Worm (Caenorhabditis elegans) whole organism, young adult: ENCODE data around the gene srw-79.

Experiments
- B0019.2 ChIP-seq: fragments of 200-800 bp; sonication (Bioruptor generic); conservative IDR thresholded peaks from 2 replicates; pipeline ENCODE4 v1.3.6; 2022; ENCODE audit warnings: missing genetic modification reagents, missing genetic modification characterization, missing compliant biosample characterization
- C06A6.2 ChIP-seq: fragments of 200-800 bp; sonication (Bioruptor generic); conservative IDR thresholded peaks from 2 replicates; pipeline ENCODE4 v1.3.6; 2022; ENCODE audit warnings: missing genetic modification characterization, missing compliant biosample characterization
- F37B4.10 ChIP-seq: fragments of 200-800 bp; sonication (Bioruptor generic); IDR thresholded peaks from 2 replicates; pipeline ENCODE4 v1.3.6; 2022; ENCODE audit warnings: missing genetic modification characterization, missing compliant biosample characterization
- F52B5.7 ChIP-seq: sonication (generic microtip); optimal IDR thresholded peaks from 2 replicates; lab custom pipeline; 2016; ENCODE audit warnings: mild to moderate bottlenecking, missing genetic modification characterization, missing compliant biosample characterization
- F55B11.4 ChIP-seq: sonication (generic microtip); optimal IDR thresholded peaks from 2 replicates; lab custom pipeline; 2016; ENCODE audit warnings: missing compliant biosample characterization, missing genetic modification characterization, borderline replicate concordance; ENCODE audit not compliant: insufficient read depth
- F57A8.1 ChIP-seq: fragments of 200-800 bp; sonication (Bioruptor generic); optimal IDR thresholded peaks from 2 replicates; lab custom pipeline; 2018; ENCODE audit warnings: mild to moderate bottlenecking, missing genetic modification characterization, moderate library complexity, missing compliant biosample characterization
- T26A5.8 ChIP-seq: sonication (generic microtip); optimal IDR thresholded peaks from 2 replicates; lab custom pipeline; 2016; ENCODE audit warnings: missing genetic modification characterization, missing compliant biosample characterization
- Y53F4B.3 ChIP-seq: fragments of 200-800 bp; sonication (Bioruptor generic); IDR thresholded peaks from 2 replicates; pipeline ENCODE4 v1.3.6; 2022; ENCODE audit warnings: missing genetic modification reagents, missing genetic modification characterization, missing compliant biosample characterization
- ZK185.1 ChIP-seq: sonication (generic microtip); optimal IDR thresholded peaks from 2 replicates; lab custom pipeline; 2016; ENCODE audit warnings: mild to moderate bottlenecking, missing genetic modification characterization, missing compliant biosample characterization; ENCODE audit not compliant: poor library complexity, severe bottlenecking
- ama-1 ChIP-seq, 3 experiments: fragments of 150-350 bp in 1 of 3; sonication (generic microtip) in 2 of 3; optimal IDR thresholded peaks; 2 replicates each; lab custom pipeline; 2014 to 2018; ENCODE audit warnings: missing biosample characterization in 2 of 3, missing genetic modification characterization in 2 of 3, missing genetic modification reagents in 2 of 3
- attf-5 ChIP-seq: fragments of 200-800 bp; sonication (Bioruptor generic); optimal IDR thresholded peaks from 2 replicates; lab custom pipeline; 2018; ENCODE audit warnings: mild to moderate bottlenecking, missing genetic modification characterization, missing compliant biosample characterization
- bed-2 ChIP-seq: fragments of 200-800 bp; sonication (Bioruptor generic); IDR thresholded peaks from 2 replicates; pipeline ENCODE4 v1.3.6; 2022; ENCODE audit warnings: missing genetic modification reagents, missing genetic modification characterization, missing compliant biosample characterization
- cebp-1 ChIP-seq, 2 experiments: fragments of 200-800 bp in 1 of 2; sonication (Bioruptor generic) in 1 of 2; sonication (generic microtip) in 1 of 2; IDR thresholded peaks in 1 of 2; optimal IDR thresholded peaks in 1 of 2; 2 replicates each; pipeline versions ENCODE4 v1.3.6 to Lab custom; 2017 to 2022; ENCODE audit warnings: missing compliant biosample characterization in 2 of 2, missing genetic modification characterization in 2 of 2, mild to moderate bottlenecking in 1 of 2, missing genetic modification reagents in 1 of 2, moderate library complexity in 1 of 2
- cebp-2 ChIP-seq: fragments of 200-800 bp; sonication (Bioruptor generic); IDR thresholded peaks from 2 replicates; pipeline ENCODE4 v1.3.6; 2022; ENCODE audit warnings: missing genetic modification characterization, missing compliant biosample characterization
- ceh-40 ChIP-seq: fragments of 200-800 bp; sonication (Bioruptor generic); IDR thresholded peaks from 2 replicates; pipeline ENCODE4 v1.3.6; 2022; ENCODE audit warnings: missing genetic modification characterization, missing compliant biosample characterization
- ceh-79 ChIP-seq: sonication (generic microtip); optimal IDR thresholded peaks from 2 replicates; lab custom pipeline; 2017; ENCODE audit warnings: mild to moderate bottlenecking, missing genetic modification characterization, missing compliant biosample characterization
- dox-1 ChIP-seq: fragments of 200-800 bp; sonication (Bioruptor generic); IDR thresholded peaks from 2 replicates; pipeline ENCODE4 v1.3.6; 2022; ENCODE audit warnings: missing genetic modification reagents, missing genetic modification characterization, missing compliant biosample characterization
- dpff-1 ChIP-seq: sonication (generic microtip); optimal IDR thresholded peaks from 2 replicates; lab custom pipeline; 2017; ENCODE audit warnings: mild to moderate bottlenecking, missing genetic modification characterization, missing compliant biosample characterization
- dpl-1 ChIP-seq: fragments of 150-350 bp; optimal IDR thresholded peaks from 2 replicates; lab custom pipeline; 2014; ENCODE audit warnings: missing biosample characterization, missing genetic modification reagents, missing genetic modification characterization
- egl-44 ChIP-seq: fragments of 200-800 bp; sonication (Bioruptor generic); IDR thresholded peaks from 2 replicates; pipeline ENCODE4 v1.3.6; 2022; ENCODE audit warnings: missing genetic modification reagents, missing genetic modification characterization, missing compliant biosample characterization
- ekl-4 ChIP-seq: fragments of 200-800 bp; sonication (Bioruptor generic); IDR thresholded peaks from 2 replicates; pipeline ENCODE4 v1.3.6; 2022; ENCODE audit warnings: missing genetic modification reagents, missing genetic modification characterization, missing compliant biosample characterization
- fkh-3 ChIP-seq: sonication (generic microtip); optimal IDR thresholded peaks from 2 replicates; lab custom pipeline; 2016; ENCODE audit warnings: mild to moderate bottlenecking, missing genetic modification characterization, missing compliant biosample characterization
- hsf-1 ChIP-seq: fragments of 200-800 bp; sonication (Bioruptor generic); IDR thresholded peaks from 2 replicates; pipeline ENCODE4 v1.3.6; 2022; ENCODE audit warnings: missing genetic modification reagents, missing genetic modification characterization, missing compliant biosample characterization
- let-526 ChIP-seq: fragments of 200-800 bp; sonication (Bioruptor generic); IDR thresholded peaks from 2 replicates; pipeline ENCODE4 v1.3.6; 2022; ENCODE audit warnings: missing genetic modification reagents, missing genetic modification characterization, missing compliant biosample characterization
- lin-26 ChIP-seq: fragments of 200-800 bp; sonication (Bioruptor generic); IDR thresholded peaks from 2 replicates; pipeline ENCODE4 v1.3.6; 2022; ENCODE audit warnings: missing genetic modification reagents, missing genetic modification characterization, missing compliant biosample characterization
- lin-35 ChIP-seq, 3 experiments: fragments of 150-350 bp in 2 of 3; sonication (generic microtip) in 1 of 3; optimal IDR thresholded peaks; 2 replicates each; lab custom pipeline; 2014 to 2018; ENCODE audit warnings: missing biosample characterization in 3 of 3, missing genetic modification characterization in 3 of 3, missing genetic modification reagents in 3 of 3
- lin-40 ChIP-seq: sonication (generic microtip); optimal IDR thresholded peaks from 2 replicates; lab custom pipeline; 2016; ENCODE audit warnings: missing genetic modification characterization, mild to moderate bottlenecking, missing compliant biosample characterization, missing genotype, missing genetic modification reagents
- lin-54 ChIP-seq: fragments of 200-800 bp; sonication (Bioruptor generic); optimal IDR thresholded peaks from 2 replicates; lab custom pipeline; 2018; ENCODE audit warnings: mild to moderate bottlenecking, missing genetic modification characterization, missing compliant biosample characterization
- madf-10 ChIP-seq: sonication (generic microtip); optimal IDR thresholded peaks from 2 replicates; lab custom pipeline; 2016; ENCODE audit warnings: mild to moderate bottlenecking, missing genetic modification characterization, missing compliant biosample characterization
- madf-3 ChIP-seq: fragments of 200-800 bp; sonication (Bioruptor generic); IDR thresholded peaks from 2 replicates; pipeline ENCODE4 v1.3.6; 2022; ENCODE audit warnings: missing genetic modification reagents, missing genetic modification characterization, missing compliant biosample characterization
- madf-6 ChIP-seq: fragments of 200-800 bp; sonication (Bioruptor generic); IDR thresholded peaks from 2 replicates; pipeline ENCODE4 v1.3.6; 2022; ENCODE audit warnings: missing genetic modification reagents, missing genetic modification characterization, missing compliant biosample characterization
- nfya-1 ChIP-seq: sonication (generic microtip); optimal IDR thresholded peaks from 2 replicates; lab custom pipeline; 2017; ENCODE audit warnings: antibody characterized with exemption, missing compliant biosample characterization, missing genetic modification characterization, borderline replicate concordance; ENCODE audit not compliant: insufficient read depth
- pbrm-1 ChIP-seq: fragments of 200-800 bp; sonication (Bioruptor generic); IDR thresholded peaks from 2 replicates; pipeline ENCODE4 v1.3.6; 2022; ENCODE audit warnings: missing genetic modification reagents, missing genetic modification characterization, missing compliant biosample characterization
- rcor-1 ChIP-seq: fragments of 200-800 bp; sonication (Bioruptor generic); IDR thresholded peaks from 2 replicates; pipeline ENCODE4 v1.3.6; 2022; ENCODE audit warnings: missing genetic modification reagents, missing genetic modification characterization, missing compliant biosample characterization
- snpc-1.1 ChIP-seq: sonication (generic microtip); optimal IDR thresholded peaks from 2 replicates; lab custom pipeline; 2017; ENCODE audit warnings: missing genetic modification characterization, mild to moderate bottlenecking, missing compliant biosample characterization, antibody characterized with exemption, moderate library complexity, missing genotype, missing genetic modification reagents; ENCODE audit not compliant: insufficient read depth
- snpc-3.4 ChIP-seq: sonication (generic microtip); optimal IDR thresholded peaks from 2 replicates; lab custom pipeline; 2017; ENCODE audit warnings: missing genetic modification characterization, mild to moderate bottlenecking, missing compliant biosample characterization, antibody characterized with exemption, moderate library complexity, missing genotype, missing genetic modification reagents
- snpc-4 ChIP-seq, 5 experiments: fragments of 150-350 bp in 1 of 5; sonication (generic microtip) in 4 of 5; optimal IDR thresholded peaks; 2 replicates each; lab custom pipeline; 2014 to 2018; ENCODE audit warnings: missing genetic modification characterization in 5 of 5, missing biosample characterization in 3 of 5, antibody characterized with exemption in 2 of 5, mild to moderate bottlenecking in 2 of 5, missing compliant biosample characterization in 2 of 5, missing genotype in 2 of 5, moderate library complexity in 2 of 5, missing genetic modification reagents in 1 of 5
- somi-1 ChIP-seq: fragments of 200-800 bp; sonication (Bioruptor generic); optimal IDR thresholded peaks from 2 replicates; lab custom pipeline; 2018; ENCODE audit warnings: mild to moderate bottlenecking, missing genetic modification characterization, missing compliant biosample characterization
- sptf-2 ChIP-seq: fragments of 200-800 bp; sonication (Bioruptor generic); optimal IDR thresholded peaks from 2 replicates; lab custom pipeline; 2018; ENCODE audit warnings: mild to moderate bottlenecking, missing genetic modification characterization, missing compliant biosample characterization
- tbp1 ChIP-seq: fragments of 200-800 bp; sonication (Bioruptor generic); optimal IDR thresholded peaks from 2 replicates; lab custom pipeline; 2018; ENCODE audit warnings: mild to moderate bottlenecking, missing genetic modification characterization, missing compliant biosample characterization
- tlf-1 ChIP-seq: fragments of 200-800 bp; sonication (Bioruptor generic); optimal IDR thresholded peaks from 2 replicates; lab custom pipeline; 2018; ENCODE audit warnings: mild to moderate bottlenecking, missing genetic modification characterization, missing compliant biosample characterization
- zim-3 ChIP-seq: sonication (generic microtip); optimal IDR thresholded peaks from 2 replicates; lab custom pipeline; 2017; ENCODE audit warnings: mild to moderate bottlenecking, missing genetic modification characterization, moderate library complexity, missing compliant biosample characterization
- ztf-25 ChIP-seq: fragments of 200-800 bp; sonication (Bioruptor generic); IDR thresholded peaks from 2 replicates; pipeline ENCODE4 v1.3.6; 2022; ENCODE audit warnings: missing genetic modification reagents, missing genetic modification characterization, missing compliant biosample characterization
- ztf-26 ChIP-seq: sonication (generic microtip); optimal IDR thresholded peaks from 2 replicates; lab custom pipeline; 2017; ENCODE audit warnings: missing genetic modification characterization, missing compliant biosample characterization
- ztf-6 ChIP-seq: fragments of 200-800 bp; sonication (Bioruptor generic); IDR thresholded peaks from 2 replicates; pipeline ENCODE4 v1.3.6; 2022; ENCODE audit warnings: missing genetic modification reagents, missing genetic modification characterization, missing compliant biosample characterization

srw-79 gene

ce11 chrII:2973940-2974402 lies 27.4 kb downstream of the srw-79 start (continued):
- no peak for TF ChIP-seq ama-1 (optimal IDR thresholded peaks at IDR 0.05; lab: Kevin White, UChicago)
- no peak for TF ChIP-seq ama-1 (GFP tag; optimal IDR thresholded peaks at IDR 0.05; lab: Kevin White, UChicago)
- peak; percentile 97 for TF ChIP-seq pbrm-1 (GFP tag; lab: Robert Waterston, UW)
- peak; percentile 54 for TF ChIP-seq zim-3
- TF ChIP-seq lin-40 (tag; lab: Kevin White, UChicago) = peak; percentile 92
- TF ChIP-seq cebp-2 (GFP tag; lab: Robert Waterston, UW) = peak; percentile 78; the same call in 1 of the 2 replicates
- TF ChIP-seq ztf-6 (GFP tag; lab: Robert Waterston, UW) = peak; percentile 58; the same call in 1 of the 2 replicates
- TF ChIP-seq lin-26 (GFP tag; lab: Robert Waterston, UW) = peak; percentile 75
- no peak for TF ChIP-seq snpc-4 (GFP tag; optimal IDR thresholded peaks at IDR 0.05; lab: Kevin White, UChicago)
- peak in 2 of 4 experiments; percentile 22 to 54 for TF ChIP-seq snpc-4 (tag; optimal IDR thresholded peaks at IDR 0.05; lab: Kevin White, UChicago)
- TF ChIP-seq B0019.2 (GFP tag; lab: Robert Waterston, UW) = no peak
- TF ChIP-seq attf-5 (GFP tag; lab: Kevin White, UChicago) = peak; percentile 74
- TF ChIP-seq fkh-3 = no peak
- TF ChIP-seq tbp1 (GFP tag; lab: Kevin White, UChicago) = peak; percentile 65
- TF ChIP-seq F52B5.7 (tag; lab: Kevin White, UChicago) = peak; percentile 81
- peak; percentile 94 for TF ChIP-seq ekl-4 (GFP tag; lab: Robert Waterston, UW)
- TF ChIP-seq rcor-1 = peak; percentile 62; the same call in 1 of the 2 replicates
- TF ChIP-seq C06A6.2 (GFP tag; lab: Robert Waterston, UW) = peak; percentile 95
- no peak for TF ChIP-seq snpc-3.4
- peak; percentile 96 for TF ChIP-seq somi-1
- peak; percentile 83 for TF ChIP-seq hsf-1
- peak; percentile 68 for TF ChIP-seq ZK185.1 (tag; lab: Kevin White, UChicago)
- no peak for TF ChIP-seq snpc-1.1
- no peak for TF ChIP-seq F57A8.1 (GFP tag; lab: Kevin White, UChicago)
- peak; percentile 92 for TF ChIP-seq let-526 (GFP tag; lab: Robert Waterston, UW)
- no peak for TF ChIP-seq nfya-1
- TF ChIP-seq ztf-25 (GFP tag; lab: Robert Waterston, UW) = no peak
- TF ChIP-seq F37B4.10 (GFP tag; lab: Robert Waterston, UW) = 0 out of 2 replicates have a peak, but pooled peaks have one; percentile 27
- peak; percentile 70 for TF ChIP-seq lin-54 (GFP tag; lab: Kevin White, UChicago)
- peak; percentile 4 for TF ChIP-seq sptf-2 (GFP tag; lab: Kevin White, UChicago)
- TF ChIP-seq dpl-1 (GFP tag; lab: Kevin White, UChicago) = peak; percentile 1
- peak; percentile 91 for TF ChIP-seq dox-1 (GFP tag; lab: Robert Waterston, UW)
- 0 out of 2 replicates have a peak, but pooled peaks have one; percentile 42 for TF ChIP-seq bed-2 (GFP tag; lab: Robert Waterston, UW)
- TF ChIP-seq madf-10 (tag; lab: Kevin White, UChicago) = peak; percentile 18
- TF ChIP-seq Y53F4B.3 (GFP tag; lab: Robert Waterston, UW) = no peak
- peak; percentile 75 for TF ChIP-seq tlf-1 (GFP tag; lab: Kevin White, UChicago)
- peak; percentile 87 for TF ChIP-seq dpff-1
- TF ChIP-seq ceh-79 (tag; lab: Kevin White, UChicago) = peak; percentile 35
- peak in 1 of 3 experiments; percentile 83 for TF ChIP-seq lin-35 (GFP tag; optimal IDR thresholded peaks at IDR 0.05; lab: Kevin White, UChicago)
- TF ChIP-seq T26A5.8 (tag; lab: Kevin White, UChicago) = no peak
- peak; percentile 95 for TF ChIP-seq egl-44 (GFP tag; lab: Robert Waterston, UW)
- TF ChIP-seq ceh-40 (GFP tag; lab: Robert Waterston, UW) = no peak
- TF ChIP-seq madf-6 (GFP tag; lab: Robert Waterston, UW) = peak; percentile 47; the same call in 1 of the 2 replicates
- peak; percentile 97 for TF ChIP-seq ztf-26 (tag; lab: Kevin White, UChicago)
- peak; percentile 64; the same call in 1 of the 2 replicates for TF ChIP-seq cebp-1 (GFP tag; IDR thresholded peaks at IDR 0.05; lab: Robert Waterston, UW)
- TF ChIP-seq cebp-1 (tag; optimal IDR thresholded peaks at IDR 0.05; lab: Kevin White, UChicago) = peak; percentile 92
- peak; percentile 83; the same call in 1 of the 2 replicates for TF ChIP-seq madf-3 (GFP tag; lab: Robert Waterston, UW)
- TF ChIP-seq F55B11.4 (tag; lab: Kevin White, UChicago) = no peak
